Worm (Caenorhabditis elegans) whole organism, L3 larva: ENCODE measurements around the gene F59E11.2.

ENCODE experiments used
- ama-1 ChIP-seq: fragments of 150-350 bp; optimal IDR thresholded peaks from 2 replicates; lab custom pipeline; 2018
- elt-3 ChIP-seq, 3 experiments: fragments of 150-350 bp in 1 of 3; sonication (generic microtip) in 2 of 3; optimal IDR thresholded peaks; 2 replicates in 2 of 3; 4 replicates in 1 of 3; lab custom pipeline; 2014 to 2017; ENCODE audit warnings: missing biosample characterization in 3 of 3, missing genetic modification characterization in 3 of 3
- fkh-10 ChIP-seq: sonication (generic microtip); optimal IDR thresholded peaks from 2 replicates; lab custom pipeline; 2017; ENCODE audit warnings: missing biosample characterization, missing genetic modification reagents, missing genetic modification characterization
- hmg-11 ChIP-seq: sonication (generic microtip); optimal IDR thresholded peaks from 2 replicates; lab custom pipeline; 2016; ENCODE audit warnings: missing genetic modification characterization, missing compliant biosample characterization
- lin-15B ChIP-seq: fragments of 150-350 bp; optimal IDR thresholded peaks from 2 replicates; lab custom pipeline; 2014; ENCODE audit warnings: missing biosample characterization, missing genetic modification characterization
- nhr-12 ChIP-seq: fragments of 150-350 bp; optimal IDR thresholded peaks from 2 replicates; lab custom pipeline; 2014; ENCODE audit warnings: missing biosample characterization, missing genetic modification characterization
- nhr-43 ChIP-seq: sonication (generic microtip); optimal IDR thresholded peaks from 2 replicates; lab custom pipeline; 2016; ENCODE audit warnings: mild to moderate bottlenecking, missing genetic modification characterization, missing compliant biosample characterization; ENCODE audit not compliant: poor library complexity, severe bottlenecking
- nhr-77 ChIP-seq: fragments of 150-350 bp; optimal IDR thresholded peaks from 2 replicates; lab custom pipeline; 2014; ENCODE audit warnings: missing biosample characterization, missing genetic modification characterization
- pqm-1 ChIP-seq: fragments of 150-350 bp; optimal IDR thresholded peaks from 2 replicates; lab custom pipeline; 2017; ENCODE audit warnings: missing biosample characterization, missing genetic modification characterization, inconsistent platforms
- unc-62 ChIP-seq: fragments of 150-350 bp; sonication (generic microtip); optimal IDR thresholded peaks from 4 replicates; lab custom pipeline; 2014; ENCODE audit warnings: missing biosample characterization, missing genetic modification reagents, missing genetic modification characterization
- ztf-11 ChIP-seq: fragments of 150-350 bp; optimal IDR thresholded peaks from 2 replicates; lab custom pipeline; 2014; ENCODE audit warnings: missing biosample characterization, missing genetic modification characterization

- no peak for TF ChIP-seq nhr-77 (tag; lab: Kevin White, UChicago)
- no peak for TF ChIP-seq nhr-12
- no peak for TF ChIP-seq fkh-10 (GFP tag; lab: Kevin White, UChicago)
- no peak for TF ChIP-seq ztf-11 (tag; lab: Kevin White, UChicago)
- TF ChIP-seq nhr-43 (tag; lab: Kevin White, UChicago), result no peak
- TF ChIP-seq lin-15B (tag; lab: Kevin White, UChicago), result no peak
- TF ChIP-seq ama-1, result no peak
- TF ChIP-seq elt-3 (tag; optimal IDR thresholded peaks at IDR 0.05; lab: Kevin White, UChicago), result no peak
- TF ChIP-seq hmg-11 (tag; lab: Kevin White, UChicago), result no peak
- no peak for TF ChIP-seq unc-62 (GFP tag; lab: Kevin White, UChicago)
- TF ChIP-seq pqm-1 (tag; lab: Kevin White, UChicago), result no peak
Observed at ce11 chrV:8990194-8990649, 11.1 kb upstream of the F59E11.2 start, which contains the start of gene F59E11.7.
